Fruit fly (Drosophila melanogaster) whole organism, embryonic: ENCODE data around the gene SMC3.

ENCODE experiments used
- Atf6 ChIP-seq: fragments of 200-800 bp; sonication (Bioruptor generic); IDR thresholded peaks from 2 replicates; pipeline ENCODE4 v1.3.6; 2022; ENCODE audit warnings: missing biosample characterization, missing genetic modification characterization
- Bdp1 ChIP-seq: fragments of 200-800 bp; sonication (Bioruptor generic); optimal IDR thresholded peaks from 3 replicates; lab custom pipeline; 2016; ENCODE audit warnings: missing biosample characterization, missing genetic modification characterization
- CG1024 ChIP-seq: fragments of 200-800 bp; sonication (Bioruptor generic); IDR thresholded peaks from 2 replicates; pipeline ENCODE4 v1.3.6; 2022; ENCODE audit warnings: missing biosample characterization, missing genetic modification characterization
- CG11093 ChIP-seq: fragments of 200-800 bp; sonication (Bioruptor generic); IDR thresholded peaks from 3 replicates; pipeline ENCODE4 v1.3.6; 2022; ENCODE audit warnings: missing biosample characterization, missing genetic modification characterization
- CG11695 ChIP-seq: fragments of 200-800 bp; sonication (Bioruptor generic); IDR thresholded peaks from 3 replicates; pipeline ENCODE4 v1.3.6; 2022; ENCODE audit warnings: missing biosample characterization, missing genetic modification characterization
- CG12299 ChIP-seq: fragments of 200-800 bp; sonication (Bioruptor generic); optimal IDR thresholded peaks from 2 replicates; lab custom pipeline; 2018; ENCODE audit warnings: missing biosample characterization, mild to moderate bottlenecking, missing genetic modification characterization
- CG13424 ChIP-seq: fragments of 200-800 bp; sonication (Bioruptor generic); optimal IDR thresholded peaks from 2 replicates; lab custom pipeline; 2019; ENCODE audit warnings: missing biosample characterization, mild to moderate bottlenecking, missing genetic modification characterization, moderate library complexity
- CG14860 ChIP-seq: fragments of 200-800 bp; sonication (Bioruptor generic); IDR thresholded peaks from 3 replicates; pipeline ENCODE4 v1.3.6; 2022; ENCODE audit warnings: missing biosample characterization, missing genetic modification characterization; ENCODE audit not compliant: partially characterized antibody
- CG3847 ChIP-seq: fragments of 200-800 bp; sonication (Bioruptor generic); IDR thresholded peaks from 2 replicates; pipeline ENCODE4 v1.3.6; 2022; ENCODE audit warnings: missing biosample characterization, missing genetic modification characterization
- CG4617 ChIP-seq: fragments of 200-800 bp; sonication (Bioruptor generic); optimal IDR thresholded peaks from 3 replicates; lab custom pipeline; 2016; ENCODE audit warnings: missing biosample characterization, missing genetic modification characterization, borderline replicate concordance
- CG4820 ChIP-seq: fragments of 200-800 bp; sonication (Bioruptor generic); optimal IDR thresholded peaks from 3 replicates; lab custom pipeline; 2016; ENCODE audit warnings: missing biosample characterization, missing genetic modification characterization
- CG4854 ChIP-seq: fragments of 200-800 bp; sonication (Bioruptor generic); optimal IDR thresholded peaks from 2 replicates; lab custom pipeline; 2016; ENCODE audit warnings: missing biosample characterization, missing genetic modification characterization, inconsistent platforms
- CG5953 ChIP-seq: fragments of 200-800 bp; sonication (Bioruptor generic); IDR thresholded peaks from 2 replicates; pipeline ENCODE4 v1.3.6; 2022; ENCODE audit warnings: missing biosample characterization, missing genetic modification characterization
- CG6854 ChIP-seq: fragments of 200-800 bp; sonication (Bioruptor generic); optimal IDR thresholded peaks from 3 replicates; lab custom pipeline; 2017; ENCODE audit warnings: missing biosample characterization, mild to moderate bottlenecking, missing genetic modification characterization
- CG7928 ChIP-seq: fragments of 200-800 bp; sonication (Bioruptor generic); optimal IDR thresholded peaks from 2 replicates; lab custom pipeline; 2017; ENCODE audit warnings: missing biosample characterization, mild to moderate bottlenecking, missing genetic modification characterization
- CG7963 ChIP-seq: fragments of 200-800 bp; sonication (Bioruptor generic); IDR thresholded peaks from 3 replicates; pipeline ENCODE4 v1.3.6; 2022; ENCODE audit warnings: missing biosample characterization, missing genetic modification characterization; ENCODE audit not compliant: partially characterized antibody
- CG8281 ChIP-seq: fragments of 200-800 bp; sonication (Bioruptor generic); optimal IDR thresholded peaks from 2 replicates; lab custom pipeline; 2018; ENCODE audit warnings: missing biosample characterization, mild to moderate bottlenecking, missing genetic modification characterization, moderate library complexity
- CG8924 ChIP-seq: fragments of 200-800 bp; optimal IDR thresholded peaks from 3 replicates; lab custom pipeline; 2019; ENCODE audit warnings: missing biosample characterization, mild to moderate bottlenecking, missing genetic modification characterization, moderate library complexity
- CG9727 ChIP-seq: fragments of 200-800 bp; sonication (Bioruptor generic); optimal IDR thresholded peaks from 3 replicates; lab custom pipeline; 2017; ENCODE audit warnings: missing biosample characterization, mild to moderate bottlenecking, missing genetic modification characterization
- CG9817 ChIP-seq: fragments of 200-800 bp; sonication (Bioruptor generic); optimal IDR thresholded peaks from 2 replicates; lab custom pipeline; 2018; ENCODE audit warnings: missing biosample characterization, mild to moderate bottlenecking, missing genetic modification characterization, moderate library complexity
- CG9876 ChIP-seq: fragments of 200-800 bp; sonication (Bioruptor generic); optimal IDR thresholded peaks from 2 replicates; lab custom pipeline; 2016; ENCODE audit warnings: missing biosample characterization, missing genetic modification characterization
- D19B ChIP-seq: fragments of 200-800 bp; sonication (Bioruptor generic); optimal IDR thresholded peaks from 2 replicates; lab custom pipeline; 2017; ENCODE audit warnings: missing biosample characterization, mild to moderate bottlenecking, missing genetic modification characterization
- GATAe ChIP-seq: fragments of 200-800 bp; sonication (Bioruptor generic); conservative IDR thresholded peaks from 2 replicates; pipeline ENCODE4 v1.3.6; 2022; ENCODE audit warnings: missing biosample characterization, missing genetic modification characterization
- Hand ChIP-seq: fragments of 200-800 bp; sonication (Bioruptor generic); optimal IDR thresholded peaks from 2 replicates; lab custom pipeline; 2017; ENCODE audit warnings: mild to moderate bottlenecking, missing biosample characterization, missing genetic modification reagents, missing genetic modification characterization
- MTF-1 ChIP-seq: fragments of 200-800 bp; sonication (Bioruptor generic); optimal IDR thresholded peaks from 2 replicates; lab custom pipeline; 2018; ENCODE audit warnings: missing biosample characterization, mild to moderate bottlenecking, missing genetic modification characterization, borderline replicate concordance
- Opbp ChIP-seq: fragments of 200-800 bp; sonication (Bioruptor generic); IDR thresholded peaks from 3 replicates; pipeline ENCODE4 v1.3.6; 2022; ENCODE audit warnings: missing biosample characterization, missing genetic modification characterization; ENCODE audit not compliant: partially characterized antibody
- Poxn ChIP-seq: fragments of 200-800 bp; sonication (Bioruptor generic); IDR thresholded peaks from 2 replicates; pipeline ENCODE4 v1.3.6; 2022; ENCODE audit warnings: missing biosample characterization, missing genetic modification characterization
- Ptx1 ChIP-seq: fragments of 200-800 bp; sonication (Bioruptor generic); IDR thresholded peaks from 2 replicates; pipeline ENCODE4 v1.3.6; 2022; ENCODE audit warnings: missing biosample characterization, missing genetic modification characterization
- ab ChIP-seq: fragments of 200-800 bp; sonication (Bioruptor generic); optimal IDR thresholded peaks from 2 replicates; lab custom pipeline; 2016; ENCODE audit warnings: missing biosample characterization, missing genetic modification characterization
- ara ChIP-seq: fragments of 200-800 bp; sonication (Bioruptor generic); IDR thresholded peaks from 2 replicates; pipeline ENCODE4 v1.3.6; 2022; ENCODE audit warnings: missing biosample characterization, missing genetic modification characterization
- ato ChIP-seq: fragments of 200-800 bp; sonication (Bioruptor generic); IDR thresholded peaks from 2 replicates; pipeline ENCODE4 v1.3.6; 2022; ENCODE audit warnings: missing biosample characterization, missing genetic modification characterization; ENCODE audit not compliant: partially characterized antibody
- cg ChIP-seq: fragments of 200-800 bp; sonication (Bioruptor generic); optimal IDR thresholded peaks from 3 replicates; lab custom pipeline; 2019; ENCODE audit warnings: missing biosample characterization, mild to moderate bottlenecking, missing genetic modification characterization, moderate library complexity
- chm ChIP-seq: fragments of 200-800 bp; sonication (Bioruptor generic); IDR thresholded peaks from 2 replicates; pipeline ENCODE4 v1.3.6; 2022; ENCODE audit warnings: missing biosample characterization, missing genetic modification characterization
- crc ChIP-seq: fragments of 200-800 bp; sonication (Bioruptor generic); optimal IDR thresholded peaks from 2 replicates; lab custom pipeline; 2016; ENCODE audit warnings: missing biosample characterization, missing genetic modification characterization
- danr ChIP-seq: fragments of 200-800 bp; sonication (Bioruptor generic); IDR thresholded peaks from 2 replicates; pipeline ENCODE4 v1.3.6; 2022; ENCODE audit warnings: missing biosample characterization, missing genetic modification characterization
- fd3F ChIP-seq: fragments of 200-800 bp; sonication (Bioruptor generic); optimal IDR thresholded peaks from 2 replicates; lab custom pipeline; 2018; ENCODE audit warnings: missing biosample characterization, mild to moderate bottlenecking, missing genetic modification characterization, moderate library complexity
- kah ChIP-seq: fragments of 200-800 bp; sonication (Bioruptor generic); optimal IDR thresholded peaks from 2 replicates; lab custom pipeline; 2018; ENCODE audit warnings: missing biosample characterization, mild to moderate bottlenecking, missing genetic modification characterization
- onecut ChIP-seq: fragments of 200-800 bp; sonication (Bioruptor generic); IDR thresholded peaks from 2 replicates; pipeline ENCODE4 v1.3.6; 2022; ENCODE audit warnings: missing biosample characterization, missing genetic modification characterization
- p53 ChIP-seq: fragments of 200-800 bp; sonication (Bioruptor generic); optimal IDR thresholded peaks from 2 replicates; lab custom pipeline; 2016; ENCODE audit warnings: missing biosample characterization, missing genetic modification characterization
- pita ChIP-seq: fragments of 200-800 bp; sonication (Bioruptor generic); optimal IDR thresholded peaks from 2 replicates; lab custom pipeline; 2017; ENCODE audit warnings: missing biosample characterization, mild to moderate bottlenecking, missing genetic modification characterization
- prd ChIP-seq, 3 experiments: fragments of >200 bp in 2 of 3; fragments of 200-800 bp in 1 of 3; sonication (Bioruptor generic) in 1 of 3; optimal IDR thresholded peaks in 2 of 3; IDR thresholded peaks in 1 of 3; 2 replicates in 2 of 3; 3 replicates in 1 of 3; pipeline versions ENCODE4 v1.3.6 to Lab custom; 2017 to 2022; ENCODE audit warnings: missing biosample characterization in 1 of 3, missing genetic modification characterization in 1 of 3
- seq ChIP-seq: fragments of 200-800 bp; sonication (Bioruptor generic); IDR thresholded peaks from 2 replicates; pipeline ENCODE4 v1.3.6; 2022; ENCODE audit warnings: missing biosample characterization, missing genetic modification characterization
- sim ChIP-seq: fragments of 200-800 bp; sonication (Bioruptor generic); IDR thresholded peaks from 2 replicates; pipeline ENCODE4 v1.3.6; 2022; ENCODE audit warnings: missing biosample characterization, missing genetic modification characterization
- sob ChIP-seq: fragments of 200-800 bp; sonication (Bioruptor generic); IDR thresholded peaks from 2 replicates; pipeline ENCODE4 v1.3.6; 2022; ENCODE audit warnings: missing biosample characterization, missing genetic modification characterization
- ttk ChIP-seq: fragments of 200-800 bp; sonication (Bioruptor generic); IDR thresholded peaks from 2 replicates; pipeline ENCODE4 v2.1.2; 2022; ENCODE audit warnings: missing biosample characterization, missing genetic modification characterization

Gene SMC3

DNA sequence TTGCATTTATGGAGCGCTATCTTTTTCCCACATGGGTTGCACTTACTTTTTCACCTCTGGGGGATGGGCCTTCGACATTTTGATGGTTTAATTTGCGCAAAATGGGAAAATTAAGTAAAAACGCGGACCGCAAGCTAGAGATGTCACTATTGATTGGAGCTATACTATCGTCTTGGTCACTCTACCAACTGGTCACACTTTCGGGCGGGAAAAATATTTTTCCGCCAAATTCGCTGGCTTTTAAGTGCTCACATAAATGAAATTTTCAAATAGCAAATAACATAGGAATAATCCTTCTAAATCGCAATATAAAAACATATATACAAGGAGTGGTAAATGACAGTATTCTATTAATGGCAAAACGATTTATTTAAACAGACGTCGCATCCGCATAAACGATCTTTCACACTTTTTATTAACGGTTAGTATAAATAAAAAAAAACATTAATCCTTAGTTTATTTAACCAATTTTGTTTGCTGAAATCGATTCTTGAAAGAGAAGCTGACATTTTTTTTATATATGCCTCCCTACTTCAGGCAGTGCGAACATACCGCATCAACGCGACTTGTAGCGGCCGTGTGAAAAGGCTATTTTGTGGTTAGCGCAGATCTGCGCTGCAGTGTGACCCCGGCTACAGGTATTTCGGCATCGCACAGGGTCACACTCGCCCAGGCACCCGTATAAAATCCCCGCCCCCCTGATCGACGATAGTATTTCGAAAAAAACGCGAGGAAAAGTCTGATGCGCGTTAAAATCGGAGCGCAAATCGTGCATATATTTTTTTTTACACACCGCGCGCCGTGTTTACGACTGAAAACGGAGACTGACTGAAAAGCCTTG lies 47.2 kb upstream of the SMC3 start, which contains the start of the genes SNRPG and mthl1 (continued):
- peak; percentile 70 for TF ChIP-seq Bdp1 (GFP tag; lab: Kevin White, UChicago)
- peak; percentile 70 for TF ChIP-seq D19B (GFP tag; lab: Kevin White, UChicago)
- peak; percentile 34 for TF ChIP-seq CG4617 (GFP tag; lab: Kevin White, UChicago)
- peak; percentile 92 for TF ChIP-seq CG3847
- TF ChIP-seq CG11093 = peak; percentile 91
- TF ChIP-seq Atf6 = peak; percentile 84
- peak; percentile 93 for TF ChIP-seq ttk (GFP tag; lab: Robert Waterston, UW)
- no peak for TF ChIP-seq cg
- no peak for TF ChIP-seq Hand (GFP tag; lab: Kevin White, UChicago)
- peak; percentile 69 for TF ChIP-seq chm (GFP tag; lab: Robert Waterston, UW)
- TF ChIP-seq p53 (GFP tag; lab: Kevin White, UChicago) = no peak
- no peak for TF ChIP-seq pita
- no peak; the same call in 1 of the 2 replicates for TF ChIP-seq onecut (GFP tag; lab: Robert Waterston, UW)
- peak; percentile 79 for TF ChIP-seq CG11695 (GFP tag; lab: Robert Waterston, UW)
- TF ChIP-seq CG5953 (GFP tag; lab: Robert Waterston, UW) = peak; percentile 81
- no peak for TF ChIP-seq CG6854 (GFP tag; lab: Kevin White, UChicago)
- peak; percentile 95 for TF ChIP-seq Ptx1 (GFP tag; lab: Robert Waterston, UW)
- peak; percentile 76 for TF ChIP-seq danr (GFP tag; lab: Robert Waterston, UW)
- TF ChIP-seq CG7963 (GFP tag; lab: Robert Waterston, UW) = peak; percentile 14; the same call in 1 of the 3 replicates
- peak; percentile 46; the same call in 1 of the 2 replicates for TF ChIP-seq ato (GFP tag; lab: Robert Waterston, UW)
- peak; percentile 60; the same call in 1 of the 2 replicates for TF ChIP-seq sim (GFP tag; lab: Robert Waterston, UW)
- peak; percentile 2 for TF ChIP-seq CG12299
- no peak for TF ChIP-seq CG8281 (tag; lab: Kevin White, UChicago)
- TF ChIP-seq, all 482 proteins: peak for 389

DNA sequence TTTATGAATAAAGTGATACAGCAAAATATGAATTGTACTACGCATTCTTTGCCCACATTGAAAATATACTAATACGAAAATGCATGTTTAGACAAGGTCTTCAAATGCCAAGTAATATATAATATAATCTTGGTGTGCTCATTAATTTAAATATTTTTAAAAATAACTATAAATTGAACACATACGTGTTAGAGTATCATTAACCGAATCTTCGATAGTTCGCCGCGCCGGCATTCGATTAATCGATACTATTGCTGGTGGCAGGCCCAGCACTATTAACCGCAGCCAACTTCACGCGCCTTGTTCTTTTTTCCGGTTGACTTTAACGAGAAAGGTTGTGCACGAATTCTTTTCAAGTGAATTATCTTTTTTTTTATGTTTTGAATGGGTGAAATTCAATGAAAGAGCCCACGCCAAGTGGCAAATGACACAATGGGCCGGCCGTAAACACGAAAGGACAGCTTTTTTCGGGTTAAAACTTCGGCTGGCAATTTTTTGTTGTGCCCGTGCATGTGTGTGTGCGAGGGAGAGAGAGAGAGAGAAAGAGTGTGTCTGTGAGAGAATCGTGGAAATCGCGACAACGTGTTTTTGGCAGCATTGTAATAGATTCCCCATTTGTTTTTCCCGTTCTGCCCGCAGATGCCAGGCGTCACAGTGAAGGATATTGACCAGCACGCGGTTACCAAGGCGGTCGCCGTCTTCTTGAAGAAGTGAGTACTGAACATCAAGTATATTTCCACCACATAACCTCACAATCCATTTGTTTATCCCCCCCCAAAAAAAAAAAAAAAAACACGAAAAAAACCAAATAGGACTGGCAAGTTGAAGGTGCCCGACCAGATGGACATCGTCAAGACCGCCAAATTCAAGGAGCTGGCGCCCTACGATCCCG lies 44.6 kb upstream of the SMC3 start, which contains the start of gene RpS19a:
Gene RpS19a (plus strand): TSS at position 301 of the 892 bp plus-strand sequence.
- TF ChIP-seq CG4820 (GFP tag; lab: Kevin White, UChicago) (peak; percentile 38), Opbp (GFP tag; lab: Robert Waterston, UW) (peak; percentile 99), CG5953 (GFP tag; lab: Robert Waterston, UW) (peak; percentile 75), CG13424 (tag; lab: Kevin White, UChicago) (peak; percentile 53), seq (GFP tag; lab: Robert Waterston, UW) (peak; percentile 53; the same call in 1 of the 2 replicates), ara (GFP tag; lab: Robert Waterston, UW) (peak; percentile 77), Poxn (GFP tag; lab: Robert Waterston, UW) (peak; percentile 15; the same call in 1 of the 2 replicates), MTF-1 (GFP tag; lab: Kevin White, UChicago) (peak; percentile 95), danr (GFP tag; lab: Robert Waterston, UW) (0 out of 2 replicates have a peak, but pooled peaks have one; percentile 14), CG8924 (tag; lab: Kevin White, UChicago) (peak; percentile 51), CG9876 (GFP tag; lab: Kevin White, UChicago) (peak; percentile 58), CG14860 (GFP tag; lab: Robert Waterston, UW) (0 out of 3 replicates have a peak, but pooled peaks have one; percentile 34), CG1024 (peak; percentile 68), fd3F (peak; percentile 47), prd (optimal IDR thresholded peaks at IDR 0.05; lab: Kevin White, UChicago) (no peak), prd (GFP tag; IDR thresholded peaks at IDR 0.05; lab: Robert Waterston, UW) (peak; percentile 47; the same call in 2 of the 3 replicates), CG9817 (tag; lab: Kevin White, UChicago) (peak; percentile 67), CG7928 (GFP tag; lab: Kevin White, UChicago) (peak; percentile 26), crc (GFP tag; lab: Kevin White, UChicago) (peak; percentile 39), sob (GFP tag; lab: Robert Waterston, UW) (peak; percentile 73), CG4854 (GFP tag; lab: Kevin White, UChicago) (peak; percentile 65), GATAe (GFP tag; lab: Robert Waterston, UW) (no peak; the same call in 1 of the 2 replicates), kah (GFP tag; lab: Kevin White, UChicago) (peak; percentile 60), CG9727 (peak; percentile 90), ab (no peak)
